Fruit fly (Drosophila melanogaster): ENCODE results near the gene RpS19a.

The RpS19a gene

DNA sequence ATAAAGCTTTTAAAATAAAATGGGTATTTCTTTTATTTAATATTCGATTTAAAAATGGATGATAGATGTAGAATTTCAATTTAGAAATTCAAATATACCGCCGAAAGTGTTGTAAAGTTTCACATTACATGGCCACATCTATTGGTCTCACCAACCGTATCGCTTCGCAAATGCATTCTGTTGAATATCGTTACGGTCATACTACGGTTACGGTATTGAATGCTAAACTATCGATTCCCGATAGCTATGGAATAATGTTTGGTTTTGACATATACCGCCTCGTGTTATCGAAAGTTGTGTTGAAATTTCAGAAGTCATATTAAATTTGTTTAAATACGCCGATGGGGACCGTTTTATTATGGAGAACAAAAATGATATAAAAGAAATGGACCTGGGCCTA, 13.4 kb downstream of the RpS19a start, which contains the start of the genes CG32573 and CG42512 (continued):
- TF ChIP-seq HHEX (GFP tag; optimal IDR thresholded peaks at IDR 0.05), result no peak
- peak; percentile 62; the same call in 2 of the 3 replicates for TF ChIP-seq Doc3 (GFP tag; IDR thresholded peaks at IDR 0.05; ENCODE audit: partially characterized antibody)
- TF ChIP-seq Neu2 (GFP tag; optimal IDR thresholded peaks at IDR 0.05; ENCODE audit: borderline replicate concordance), result no peak
- TF ChIP-seq CG7271 (tag; optimal IDR thresholded peaks at IDR 0.05), result no peak
- TF ChIP-seq CG12659 (GFP tag; optimal IDR thresholded peaks at IDR 0.05), result peak; percentile 43
- peak; percentile 95 for TF ChIP-seq stwl (tag; optimal IDR thresholded peaks at IDR 0.05)
- no peak for TF ChIP-seq dati (GFP tag; IDR thresholded peaks at IDR 0.05)
- TF ChIP-seq CG11093 (GFP tag; IDR thresholded peaks at IDR 0.05), result no peak
- peak; percentile 96 for TF ChIP-seq E2f2 (GFP tag; IDR thresholded peaks at IDR 0.05)
- peak; percentile 19 for TF ChIP-seq Hmr (GFP tag; optimal IDR thresholded peaks at IDR 0.05)
- peak; percentile 72 for TF ChIP-seq Sry-δ (GFP tag; optimal IDR thresholded peaks at IDR 0.05)
- TF ChIP-seq CG8290 (GFP tag; optimal IDR thresholded peaks at IDR 0.05), result no peak
- TF ChIP-seq CG8290 (tag; optimal IDR thresholded peaks at IDR 0.05), result peak in 1 of 2 experiments; percentile 71
- TF ChIP-seq Opbp (GFP tag; IDR thresholded peaks at IDR 0.05; ENCODE audit: partially characterized antibody), result peak; percentile 84; the same call in 2 of the 3 replicates
- TF ChIP-seq Lhr (GFP tag; optimal IDR thresholded peaks at IDR 0.05), result peak; percentile 39
- TF ChIP-seq Dref (GFP tag; IDR thresholded peaks at IDR 0.05), result peak; percentile 77
- TF ChIP-seq CG13624 (GFP tag; optimal IDR thresholded peaks at IDR 0.05), result peak; percentile 1
- TF ChIP-seq vvl (GFP tag; IDR thresholded peaks at IDR 0.05), result no peak
- TF ChIP-seq sna (GFP tag; IDR thresholded peaks at IDR 0.05; ENCODE audit: partially characterized antibody), result peak; percentile 59
- TF ChIP-seq hbn (GFP tag; IDR thresholded peaks at IDR 0.05; ENCODE audit: partially characterized antibody), result peak; percentile 63
- TF ChIP-seq maf-S (GFP tag; optimal IDR thresholded peaks at IDR 0.05), result no peak
- TF ChIP-seq zf30C (GFP tag; optimal IDR thresholded peaks at IDR 0.05), result no peak
- TF ChIP-seq NC2β (GFP tag; optimal IDR thresholded peaks at IDR 0.05), result no peak
- no peak for TF ChIP-seq pnt (GFP tag; optimal IDR thresholded peaks at IDR 0.05)
- no peak for TF ChIP-seq CG7357 (GFP tag; IDR thresholded peaks at IDR 0.05)
- TF ChIP-seq Ets65A (GFP tag), result peak; percentile 62
- no peak for TF ChIP-seq CG7928 (GFP tag; optimal IDR thresholded peaks at IDR 0.05)
- no peak for TF ChIP-seq CG12219 (GFP tag; optimal IDR thresholded peaks at IDR 0.05)
- no peak for TF ChIP-seq CG14050 (GFP tag; IDR thresholded peaks at IDR 0.05)
- peak; percentile 12 for TF ChIP-seq CG2712 (tag; optimal IDR thresholded peaks at IDR 0.05)
- peak; percentile 4; the same call in 1 of the 2 replicates for TF ChIP-seq CG42726 (GFP tag; IDR thresholded peaks at IDR 0.05; ENCODE audit: partially characterized antibody)
- TF ChIP-seq BEAF-32 (GFP tag; optimal IDR thresholded peaks at IDR 0.05), result peak; percentile 71
- TF ChIP-seq dimm (GFP tag; IDR thresholded peaks at IDR 0.05), result no peak
- TF ChIP-seq hkb (optimal IDR thresholded peaks at IDR 0.05), result no peak
- no peak for TF ChIP-seq hkb (GFP tag; IDR thresholded peaks at IDR 0.05)
- peak; percentile 23 for TF ChIP-seq CG12391 (tag; optimal IDR thresholded peaks at IDR 0.05)
- no peak for TF ChIP-seq lola (GFP tag; optimal IDR thresholded peaks at IDR 0.05)
- TF ChIP-seq pzg (GFP tag; optimal IDR thresholded peaks at IDR 0.05), result peak; percentile 92
- TF ChIP-seq CG10267 (tag; optimal IDR thresholded peaks at IDR 0.05), result peak; percentile 91
- peak; percentile 34 for TF ChIP-seq CG33213 (GFP tag; optimal IDR thresholded peaks at IDR 0.05)
- no peak for TF ChIP-seq ham (GFP tag; IDR thresholded peaks at IDR 0.05)
- TF ChIP-seq chinmo (GFP tag; IDR thresholded peaks at IDR 0.05; ENCODE audit: partially characterized antibody), result peak; percentile 90
- no peak for TF ChIP-seq lov (optimal IDR thresholded peaks at IDR 0.05)
- no peak for TF ChIP-seq lov (GFP tag; IDR thresholded peaks at IDR 0.05)
- TF ChIP-seq B-H2 (GFP tag; optimal IDR thresholded peaks at IDR 0.05), result peak; percentile 43
- TF ChIP-seq pum (GFP tag; optimal IDR thresholded peaks at IDR 0.05), result no peak
- no peak for TF ChIP-seq lab (GFP tag; optimal IDR thresholded peaks at IDR 0.05)
- peak; percentile 69 for TF ChIP-seq zen2 (GFP tag; IDR thresholded peaks at IDR 0.05; ENCODE audit: partially characterized antibody)
- TF ChIP-seq Sry-β (GFP tag; optimal IDR thresholded peaks at IDR 0.05), result no peak
- peak; percentile 77 for TF ChIP-seq HLH4C (GFP tag; IDR thresholded peaks at IDR 0.05; ENCODE audit: partially characterized antibody)
